Fruit fly (Drosophila melanogaster) whole organism, embryonic: ENCODE data around the gene CG32066.

Source experiments
- Atf6 ChIP-seq: fragments of 200-800 bp; sonication (Bioruptor generic); IDR thresholded peaks from 2 replicates; pipeline ENCODE4 v1.3.6; 2022; ENCODE audit warnings: missing biosample characterization, missing genetic modification characterization
- B-H2 ChIP-seq: fragments of 200-800 bp; sonication (Bioruptor generic); optimal IDR thresholded peaks from 2 replicates; lab custom pipeline; 2018; ENCODE audit warnings: missing biosample characterization, mild to moderate bottlenecking, missing genetic modification characterization
- BEAF-32 ChIP-seq: fragments of 200-800 bp; sonication (Bioruptor generic); optimal IDR thresholded peaks from 3 replicates; lab custom pipeline; 2017; ENCODE audit warnings: missing biosample characterization, missing genetic modification characterization, mild to moderate bottlenecking, moderate library complexity, missing genetic modification reagents
- CG10147 ChIP-seq: fragments of 200-800 bp; sonication (Bioruptor generic); optimal IDR thresholded peaks from 2 replicates; lab custom pipeline; 2019; ENCODE audit warnings: missing biosample characterization, mild to moderate bottlenecking, missing genetic modification characterization, moderate library complexity
- CG10267 ChIP-seq: fragments of 200-800 bp; sonication (Bioruptor generic); optimal IDR thresholded peaks from 2 replicates; lab custom pipeline; 2018; ENCODE audit warnings: missing biosample characterization, mild to moderate bottlenecking, missing genetic modification characterization, moderate library complexity
- CG11504 ChIP-seq: fragments of 200-800 bp; sonication (Bioruptor generic); optimal IDR thresholded peaks from 3 replicates; lab custom pipeline; 2019; ENCODE audit warnings: missing biosample characterization, mild to moderate bottlenecking, missing genetic modification characterization, moderate library complexity
- CG12155 ChIP-seq: fragments of 200-800 bp; sonication (Bioruptor generic); optimal IDR thresholded peaks from 3 replicates; lab custom pipeline; 2016; ENCODE audit warnings: missing biosample characterization, missing genetic modification characterization
- CG12391 ChIP-seq: fragments of 200-800 bp; sonication (Bioruptor generic); optimal IDR thresholded peaks from 3 replicates; lab custom pipeline; 2018; ENCODE audit warnings: missing biosample characterization, mild to moderate bottlenecking, missing genetic modification characterization, moderate library complexity
- CG12659 ChIP-seq: fragments of 200-800 bp; sonication (Bioruptor generic); optimal IDR thresholded peaks from 3 replicates; lab custom pipeline; 2017; ENCODE audit warnings: mild to moderate bottlenecking, missing biosample characterization, missing genetic modification reagents, missing genetic modification characterization
- CG14860 ChIP-seq: fragments of 200-800 bp; sonication (Bioruptor generic); IDR thresholded peaks from 3 replicates; pipeline ENCODE4 v1.3.6; 2022; ENCODE audit warnings: missing biosample characterization, missing genetic modification characterization; ENCODE audit not compliant: partially characterized antibody
- CG1603 ChIP-seq: fragments of 200-800 bp; sonication (Bioruptor generic); optimal IDR thresholded peaks from 2 replicates; lab custom pipeline; 2019; ENCODE audit warnings: missing biosample characterization, mild to moderate bottlenecking, missing genetic modification characterization, moderate library complexity
- CG17361 ChIP-seq: fragments of 200-800 bp; sonication (Bioruptor generic); IDR thresholded peaks from 3 replicates; pipeline ENCODE4 v1.3.6; 2022; ENCODE audit warnings: missing biosample characterization, missing genetic modification characterization
- CG18262 ChIP-seq: fragments of 200-800 bp; optimal IDR thresholded peaks from 3 replicates; lab custom pipeline; 2019; ENCODE audit warnings: missing biosample characterization, mild to moderate bottlenecking, missing genetic modification characterization, moderate library complexity
- CG18599 ChIP-seq: fragments of 200-800 bp; sonication (Bioruptor generic); optimal IDR thresholded peaks from 3 replicates; lab custom pipeline; 2017; ENCODE audit warnings: missing biosample characterization, missing genetic modification characterization, mild to moderate bottlenecking, moderate library complexity, missing genetic modification reagents
- CG2116 ChIP-seq: fragments of 200-800 bp; sonication (Bioruptor generic); optimal IDR thresholded peaks from 3 replicates; lab custom pipeline; 2018; ENCODE audit warnings: missing biosample characterization, mild to moderate bottlenecking, missing genetic modification characterization
- CG31441 ChIP-seq: fragments of 200-800 bp; sonication (Bioruptor generic); IDR thresholded peaks from 2 replicates; pipeline ENCODE4 v1.3.6; 2022; ENCODE audit warnings: missing biosample characterization, missing genetic modification characterization
- CG32532 ChIP-seq: fragments of 200-800 bp; sonication (Bioruptor generic); IDR thresholded peaks from 2 replicates; pipeline ENCODE4 v1.3.6; 2022; ENCODE audit warnings: missing biosample characterization, missing genetic modification characterization
- CG34224 ChIP-seq: fragments of 200-800 bp; sonication (Bioruptor generic); IDR thresholded peaks from 3 replicates; pipeline ENCODE4 v1.3.6; 2022; ENCODE audit warnings: missing biosample characterization, missing genetic modification characterization; ENCODE audit not compliant: partially characterized antibody
- CG9797 ChIP-seq: fragments of 200-800 bp; sonication (Bioruptor generic); optimal IDR thresholded peaks from 3 replicates; lab custom pipeline; 2018; ENCODE audit warnings: missing biosample characterization, mild to moderate bottlenecking, missing genetic modification characterization
- CG9932 ChIP-seq: fragments of 200-800 bp; sonication (Bioruptor generic); IDR thresholded peaks from 2 replicates; pipeline ENCODE4 v1.3.6; 2022; ENCODE audit warnings: missing biosample characterization, missing genetic modification characterization
- Camta ChIP-seq: fragments of 200-800 bp; sonication (Bioruptor generic); optimal IDR thresholded peaks from 2 replicates; lab custom pipeline; 2016; ENCODE audit warnings: missing biosample characterization, missing genetic modification characterization
- CoRest ChIP-seq: fragments of 200-800 bp; sonication (Bioruptor generic); optimal IDR thresholded peaks from 3 replicates; lab custom pipeline; 2018; ENCODE audit warnings: missing biosample characterization, mild to moderate bottlenecking, missing genetic modification characterization, moderate library complexity
- Dbx ChIP-seq: fragments of 200-800 bp; sonication (Bioruptor generic); IDR thresholded peaks from 3 replicates; pipeline ENCODE4 v1.3.6; 2022; ENCODE audit warnings: missing biosample characterization, missing genetic modification characterization
- Dip2 ChIP-seq: fragments of 200-800 bp; sonication (Bioruptor generic); IDR thresholded peaks from 2 replicates; pipeline ENCODE4 v1.3.6; 2022; ENCODE audit warnings: missing biosample characterization, missing genetic modification characterization
- Dp ChIP-seq: fragments of 200-800 bp; sonication (Bioruptor generic); optimal IDR thresholded peaks from 2 replicates; lab custom pipeline; 2018; ENCODE audit warnings: missing biosample characterization, mild to moderate bottlenecking, missing genetic modification characterization, moderate library complexity
- E2f2 ChIP-seq: fragments of 200-800 bp; sonication (Bioruptor generic); IDR thresholded peaks from 2 replicates; pipeline ENCODE4 v1.3.6; 2022; ENCODE audit warnings: missing biosample characterization, missing genetic modification characterization
- HHEX ChIP-seq: fragments of 200-800 bp; sonication (Bioruptor generic); optimal IDR thresholded peaks from 3 replicates; lab custom pipeline; 2017; ENCODE audit warnings: missing biosample characterization, mild to moderate bottlenecking, missing genetic modification characterization, missing genetic modification reagents
- Neu2 ChIP-seq: fragments of 200-800 bp; sonication (Bioruptor generic); optimal IDR thresholded peaks from 3 replicates; lab custom pipeline; 2016; ENCODE audit warnings: missing biosample characterization, missing genetic modification characterization, borderline replicate concordance
- Nf-YC ChIP-seq: fragments of 200-800 bp; optimal IDR thresholded peaks from 3 replicates; lab custom pipeline; 2019; ENCODE audit warnings: missing biosample characterization, mild to moderate bottlenecking, missing genetic modification characterization, moderate library complexity
- NfI ChIP-seq: fragments of 200-800 bp; sonication (Bioruptor generic); optimal IDR thresholded peaks from 3 replicates; lab custom pipeline; 2018; ENCODE audit warnings: missing biosample characterization, mild to moderate bottlenecking, missing genetic modification characterization, moderate library complexity
- Rfx ChIP-seq: fragments of 200-800 bp; sonication (Bioruptor generic); IDR thresholded peaks from 2 replicates; pipeline ENCODE4 v1.3.6; 2022; ENCODE audit warnings: missing biosample characterization, missing genetic modification characterization
- Sox102F ChIP-seq: fragments of 200-800 bp; sonication (Bioruptor generic); optimal IDR thresholded peaks from 2 replicates; lab custom pipeline; 2018; ENCODE audit warnings: missing biosample characterization, mild to moderate bottlenecking, missing genetic modification characterization, moderate library complexity
- Xbp1 ChIP-seq: fragments of 200-800 bp; sonication (Bioruptor generic); optimal IDR thresholded peaks from 3 replicates; lab custom pipeline; 2016; ENCODE audit warnings: missing biosample characterization, mild to moderate bottlenecking, missing genetic modification characterization
- cad ChIP-seq: fragments of >200 bp; optimal IDR thresholded peaks from 2 replicates; lab custom pipeline; 2017; ENCODE audit warnings: missing biosample characterization, missing genetic modification characterization
- disco-r ChIP-seq: fragments of 200-800 bp; sonication (Bioruptor generic); optimal IDR thresholded peaks from 2 replicates; lab custom pipeline; 2016; ENCODE audit warnings: missing biosample characterization, missing genetic modification characterization
- dpn ChIP-seq, 2 experiments: fragments of 200-800 bp; sonication (Bioruptor generic); optimal IDR thresholded peaks; 3 replicates each; lab custom pipeline; 2016; ENCODE audit warnings: missing biosample characterization in 2 of 2, missing genetic modification characterization in 2 of 2
- ewg ChIP-seq: fragments of 200-800 bp; sonication (Bioruptor generic); optimal IDR thresholded peaks from 3 replicates; lab custom pipeline; 2017; ENCODE audit warnings: mild to moderate bottlenecking, missing biosample characterization, missing genetic modification reagents, missing genetic modification characterization
- gem ChIP-seq: fragments of 200-800 bp; sonication (Bioruptor generic); optimal IDR thresholded peaks from 2 replicates; lab custom pipeline; 2019; ENCODE audit warnings: missing biosample characterization, mild to moderate bottlenecking, missing genetic modification characterization, moderate library complexity
- her ChIP-seq: fragments of 200-800 bp; sonication (Bioruptor generic); optimal IDR thresholded peaks from 2 replicates; lab custom pipeline; 2016; ENCODE audit warnings: missing biosample characterization, missing genetic modification characterization
- knrl ChIP-seq: fragments of 200-800 bp; sonication (Bioruptor generic); IDR thresholded peaks from 3 replicates; pipeline ENCODE4 v1.3.6; 2022; ENCODE audit warnings: missing biosample characterization, missing genetic modification characterization; ENCODE audit not compliant: partially characterized antibody
- lab ChIP-seq: fragments of 200-800 bp; sonication (Bioruptor generic); optimal IDR thresholded peaks from 3 replicates; lab custom pipeline; 2017; ENCODE audit warnings: missing biosample characterization, missing genetic modification characterization, mild to moderate bottlenecking, moderate library complexity, missing genetic modification reagents
- nmo ChIP-seq: fragments of 200-800 bp; sonication (Bioruptor generic); optimal IDR thresholded peaks from 2 replicates; lab custom pipeline; 2018; ENCODE audit warnings: missing biosample characterization, mild to moderate bottlenecking, missing genetic modification characterization, moderate library complexity
- org-1 ChIP-seq: fragments of 200-800 bp; sonication (Bioruptor generic); optimal IDR thresholded peaks from 2 replicates; lab custom pipeline; 2017; ENCODE audit warnings: missing biosample characterization, missing genetic modification characterization
- psq ChIP-seq: fragments of 200-800 bp; sonication (Bioruptor generic); optimal IDR thresholded peaks from 2 replicates; lab custom pipeline; 2017; ENCODE audit warnings: missing biosample characterization, missing genetic modification characterization
- ssp ChIP-seq: fragments of 200-800 bp; sonication (Bioruptor generic); IDR thresholded peaks from 2 replicates; pipeline ENCODE4 v1.3.6; 2022; ENCODE audit warnings: missing biosample characterization, missing genetic modification characterization
- stc ChIP-seq: fragments of 200-800 bp; sonication (Bioruptor generic); IDR thresholded peaks from 2 replicates; pipeline ENCODE4 v1.3.6; 2022; ENCODE audit warnings: missing biosample characterization, missing genetic modification characterization
- stwl ChIP-seq: fragments of 200-800 bp; sonication (Bioruptor generic); optimal IDR thresholded peaks from 3 replicates; lab custom pipeline; 2018; ENCODE audit warnings: missing biosample characterization, mild to moderate bottlenecking, missing genetic modification characterization, moderate library complexity
- toy ChIP-seq: fragments of 200-800 bp; sonication (Bioruptor generic); IDR thresholded peaks from 2 replicates; pipeline ENCODE4 v1.3.6; 2022; ENCODE audit warnings: missing biosample characterization, missing genetic modification characterization
- trem ChIP-seq: fragments of 200-800 bp; optimal IDR thresholded peaks from 3 replicates; lab custom pipeline; 2019; ENCODE audit warnings: missing biosample characterization, mild to moderate bottlenecking, missing genetic modification characterization, moderate library complexity
- unpg ChIP-seq: fragments of 200-800 bp; sonication (Bioruptor generic); optimal IDR thresholded peaks from 3 replicates; lab custom pipeline; 2018; ENCODE audit warnings: missing biosample characterization, mild to moderate bottlenecking, missing genetic modification characterization, moderate library complexity

CG32066 gene

DNA sequence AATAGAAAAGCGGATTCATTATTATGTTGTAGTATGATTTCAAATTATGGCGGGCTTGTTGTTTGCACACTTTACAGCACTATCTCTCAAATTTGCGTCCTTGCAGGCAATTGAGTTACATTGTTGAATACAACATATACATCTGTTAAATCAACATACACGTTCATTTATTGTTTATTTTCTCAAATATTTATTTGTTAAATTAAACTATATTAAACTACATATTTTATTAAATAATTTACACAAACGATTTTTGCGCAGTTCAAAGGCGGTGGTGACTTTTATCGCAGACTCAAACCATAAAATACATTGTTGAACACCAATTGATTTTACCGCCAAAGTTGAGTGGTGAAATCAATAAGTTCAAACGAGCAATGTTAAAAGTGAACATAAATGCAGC is 37.4 kb upstream of the CG32066 start (continued):
- TF ChIP-seq Rfx (GFP tag; lab: Robert Waterston, UW) (peak; percentile 37; the same call in 1 of the 2 replicates), cad (GFP tag; lab: Kevin White, UChicago) (no peak), Neu2 (GFP tag; lab: Kevin White, UChicago) (no peak), CG9797 (peak; percentile 16), CoRest (tag; lab: Kevin White, UChicago) (peak; percentile 61), CG10267 (peak; percentile 98), Dbx (GFP tag; lab: Robert Waterston, UW) (no peak), Camta (GFP tag; lab: Kevin White, UChicago) (no peak), CG18599 (GFP tag; lab: Kevin White, UChicago) (peak; percentile 12), CG17361 (peak; percentile 62; the same call in 2 of the 3 replicates), dpn (GFP tag; optimal IDR thresholded peaks at IDR 0.05; lab: Kevin White, UChicago) (peak in 1 of 2 experiments; percentile 22), Nf-YC (peak; percentile 41), CG9932 (GFP tag; lab: Robert Waterston, UW) (peak; percentile 32; the same call in 1 of the 2 replicates), CG2116 (GFP tag; lab: Kevin White, UChicago) (peak; percentile 70), B-H2 (GFP tag; lab: Kevin White, UChicago) (peak; percentile 50), knrl (GFP tag; lab: Robert Waterston, UW) (0 out of 3 replicates have a peak, but pooled peaks have one; percentile 36), CG1603 (tag; lab: Kevin White, UChicago) (peak; percentile 33), Xbp1 (peak; percentile 3), trem (peak; percentile 67), CG10147 (peak; percentile 9), toy (no peak), lab (GFP tag; lab: Kevin White, UChicago) (peak; percentile 10), BEAF-32 (GFP tag; lab: Kevin White, UChicago) (peak; percentile 43), HHEX (no peak), ssp (GFP tag; lab: Robert Waterston, UW) (no peak), CG31441 (GFP tag; lab: Robert Waterston, UW) (0 out of 2 replicates have a peak, but pooled peaks have one; percentile 13), stwl (tag; lab: Kevin White, UChicago) (peak; percentile 65), CG14860 (GFP tag; lab: Robert Waterston, UW) (no peak), psq (GFP tag; lab: Kevin White, UChicago) (no peak), org-1 (GFP tag; lab: Kevin White, UChicago) (no peak), her (peak; percentile 98), CG18262 (tag; lab: Kevin White, UChicago) (peak; percentile 39), stc (GFP tag; lab: Robert Waterston, UW) (no peak), Sox102F (GFP tag; lab: Kevin White, UChicago) (no peak), CG32532 (GFP tag; lab: Robert Waterston, UW) (no peak), CG12391 (tag; lab: Kevin White, UChicago) (peak; percentile 51), CG34224 (GFP tag; lab: Robert Waterston, UW) (no peak), Dp (GFP tag; lab: Kevin White, UChicago) (peak; percentile 99), disco-r (GFP tag; lab: Kevin White, UChicago) (no peak), ewg (GFP tag; lab: Kevin White, UChicago) (peak; percentile 74), NfI (peak; percentile 38), unpg (GFP tag; lab: Kevin White, UChicago) (no peak), CG11504 (tag; lab: Kevin White, UChicago) (peak; percentile 49), nmo (GFP tag; lab: Kevin White, UChicago) (peak; percentile 46), CG12155 (peak; percentile 38), Dip2 (no peak), Atf6 (GFP tag; lab: Robert Waterston, UW) (no peak), gem (peak; percentile 27), CG12659 (peak; percentile 52), E2f2 (GFP tag; lab: Robert Waterston, UW) (peak; percentile 100)
